Worm (Caenorhabditis elegans) whole organism, mixed stage, embryonic: ENCODE results near the gene C01C4.3.

Experiments used
- elt-1 ChIP-seq: sonication (generic microtip); optimal IDR thresholded peaks from 2 replicates; lab custom pipeline; 2017; ENCODE audit warnings: missing genetic modification characterization, mild to moderate bottlenecking, missing compliant biosample characterization, antibody characterized with exemption, moderate library complexity, borderline replicate concordance; ENCODE audit not compliant: insufficient read depth
- lin-32 ChIP-seq: fragments of 200-800 bp; sonication (Bioruptor generic); optimal IDR thresholded peaks from 2 replicates; lab custom pipeline; 2018; ENCODE audit warnings: mild to moderate bottlenecking, missing genetic modification characterization, missing compliant biosample characterization
- mep-1 ChIP-seq: fragments of 150-350 bp; optimal IDR thresholded peaks from 2 replicates; lab custom pipeline; 2017; ENCODE audit warnings: missing biosample characterization, missing genetic modification reagents, missing genetic modification characterization, inconsistent platforms
- nhr-237 ChIP-seq: fragments of 150-350 bp; optimal IDR thresholded peaks from 2 replicates; lab custom pipeline; 2014; ENCODE audit warnings: missing biosample characterization, missing genetic modification characterization
- nhr-28 ChIP-seq: fragments of 150-350 bp; optimal IDR thresholded peaks from 2 replicates; lab custom pipeline; 2014; ENCODE audit warnings: missing biosample characterization, missing genetic modification characterization
- nhr-76 ChIP-seq: sonication (generic microtip); optimal IDR thresholded peaks from 2 replicates; lab custom pipeline; 2017; ENCODE audit warnings: missing biosample characterization, missing genetic modification characterization
- pha-4 ChIP-seq: fragments of 150-350 bp; optimal IDR thresholded peaks from 2 replicates; lab custom pipeline; 2018; ENCODE audit warnings: missing biosample characterization, missing genetic modification reagents, missing genetic modification characterization
- sem-2 ChIP-seq: fragments of 200-800 bp; sonication (Bioruptor generic); optimal IDR thresholded peaks from 2 replicates; lab custom pipeline; 2018; ENCODE audit warnings: mild to moderate bottlenecking, missing genetic modification characterization, missing compliant biosample characterization
- unc-120 ChIP-seq: sonication (generic microtip); optimal IDR thresholded peaks from 2 replicates; lab custom pipeline; 2017; ENCODE audit warnings: missing genetic modification characterization, missing compliant biosample characterization; ENCODE audit not compliant: poor library complexity, severe bottlenecking
- unc-39 ChIP-seq: fragments of 150-350 bp; optimal IDR thresholded peaks from 2 replicates; lab custom pipeline; 2014; ENCODE audit warnings: missing biosample characterization, missing genetic modification characterization
- unc-62 ChIP-seq: fragments of 150-350 bp; optimal IDR thresholded peaks from 2 replicates; lab custom pipeline; 2014; ENCODE audit warnings: missing biosample characterization, missing genetic modification reagents, missing genetic modification characterization
- ztf-11 ChIP-seq: fragments of 150-350 bp; optimal IDR thresholded peaks from 2 replicates; lab custom pipeline; 2014; ENCODE audit warnings: missing biosample characterization, missing genetic modification characterization

- TF ChIP-seq nhr-237 (no peak), lin-32 (GFP tag; lab: Kevin White, UChicago) (peak; percentile 73), ztf-11 (no peak), unc-62 (GFP tag; lab: Kevin White, UChicago) (peak; percentile 26), unc-39 (no peak), pha-4 (tag; lab: Kevin White, UChicago) (no peak), nhr-28 (tag; lab: Kevin White, UChicago) (no peak), sem-2 (GFP tag; lab: Kevin White, UChicago) (peak; percentile 23), nhr-76 (tag; lab: Kevin White, UChicago) (no peak), unc-120 (tag; lab: Kevin White, UChicago) (no peak), mep-1 (tag; lab: Kevin White, UChicago) (peak; percentile 10), elt-1 (tag; lab: Kevin White, UChicago) (no peak)
Measured at ce11 chrX:3678507-3679175, 18.1 kb upstream of the C01C4.3 start, which contains the start of gene tag-52.
